Worm (Caenorhabditis elegans): ENCODE data around the gene pho-1.

ce11 chrII:5241560-5241959, 5.9 kb upstream of the pho-1 start, which contains the start of gene T16D1.1:
- TF ChIP-seq him-1 (tag; optimal IDR thresholded peaks at IDR 0.05) = no peak
- TF ChIP-seq dao-5 (tag; optimal IDR thresholded peaks at IDR 0.05) = no peak
- TF ChIP-seq W03F9.2 (tag; optimal IDR thresholded peaks at IDR 0.05) = no peak
